Worm (Caenorhabditis elegans) whole organism, L2 larva: ENCODE results near the gene F59G1.8.

Source experiments
- C34F6.9 ChIP-seq: fragments of 150-350 bp; optimal IDR thresholded peaks from 2 replicates; lab custom pipeline; 2014; ENCODE audit warnings: missing biosample characterization, missing genetic modification characterization
- R02D3.7 ChIP-seq: fragments of 150-350 bp; optimal IDR thresholded peaks from 2 replicates; lab custom pipeline; 2014; ENCODE audit warnings: missing biosample characterization, missing genetic modification characterization
- Y55F3AM.14 ChIP-seq: fragments of 200-800 bp; sonication (Bioruptor generic); optimal IDR thresholded peaks from 2 replicates; lab custom pipeline; 2018; ENCODE audit warnings: mild to moderate bottlenecking, missing genetic modification characterization, missing compliant biosample characterization
- ZK546.5 ChIP-seq: sonication (generic microtip); optimal IDR thresholded peaks from 2 replicates; lab custom pipeline; 2017; ENCODE audit warnings: missing biosample characterization, missing genetic modification characterization
- ama-1 ChIP-seq: fragments of 150-350 bp; optimal IDR thresholded peaks from 2 replicates; lab custom pipeline; 2018; ENCODE audit warnings: inconsistent platforms
- blmp-1 ChIP-seq: sonication (generic microtip); optimal IDR thresholded peaks from 2 replicates; lab custom pipeline; 2017; ENCODE audit warnings: missing genetic modification characterization, mild to moderate bottlenecking, missing compliant biosample characterization, antibody characterized with exemption, moderate library complexity; ENCODE audit not compliant: insufficient read depth
- ceh-16 ChIP-seq: fragments of 150-350 bp; optimal IDR thresholded peaks from 2 replicates; lab custom pipeline; 2014; ENCODE audit warnings: missing biosample characterization, missing genetic modification characterization
- ceh-82 ChIP-seq: fragments of 150-350 bp; optimal IDR thresholded peaks from 2 replicates; lab custom pipeline; 2014; ENCODE audit warnings: missing biosample characterization, missing genetic modification characterization
- crh-2 ChIP-seq: sonication (generic microtip); optimal IDR thresholded peaks from 2 replicates; lab custom pipeline; 2017; ENCODE audit warnings: missing biosample characterization, missing genetic modification characterization
- dmd-4 ChIP-seq: sonication (generic microtip); optimal IDR thresholded peaks from 2 replicates; lab custom pipeline; 2017; ENCODE audit warnings: missing biosample characterization, missing genetic modification characterization
- elt-1 ChIP-seq: fragments of 150-350 bp; optimal IDR thresholded peaks from 2 replicates; lab custom pipeline; 2014; ENCODE audit warnings: missing biosample characterization, missing genetic modification characterization
- elt-3 ChIP-seq: sonication (generic microtip); optimal IDR thresholded peaks from 2 replicates; lab custom pipeline; 2017; ENCODE audit warnings: missing biosample characterization, missing genetic modification characterization
- fos-1 ChIP-seq: fragments of 150-350 bp; optimal IDR thresholded peaks from 2 replicates; lab custom pipeline; 2014; ENCODE audit warnings: missing biosample characterization, missing genetic modification characterization
- gmeb-1 ChIP-seq: fragments of 150-350 bp; optimal IDR thresholded peaks from 2 replicates; lab custom pipeline; 2014; ENCODE audit warnings: missing biosample characterization, missing genetic modification characterization
- lin-11 ChIP-seq: fragments of 150-350 bp; sonication (generic microtip); optimal IDR thresholded peaks from 2 replicates; lab custom pipeline; 2014; ENCODE audit warnings: missing biosample characterization, missing genetic modification characterization, inconsistent platforms, mixed read lengths
- lin-13 ChIP-seq: fragments of 150-350 bp; optimal IDR thresholded peaks from 2 replicates; lab custom pipeline; 2014; ENCODE audit warnings: missing biosample characterization, missing genetic modification reagents, missing genetic modification characterization
- lin-39 ChIP-seq: fragments of 150-350 bp; optimal IDR thresholded peaks from 2 replicates; lab custom pipeline; 2014; ENCODE audit warnings: missing biosample characterization, missing genetic modification reagents, missing genetic modification characterization
- lsy-2 ChIP-seq, 2 experiments: fragments of 150-350 bp in 1 of 2; sonication (generic microtip) in 1 of 2; optimal IDR thresholded peaks; 2 replicates each; lab custom pipeline; 2014 to 2017; ENCODE audit warnings: missing biosample characterization in 2 of 2, missing genetic modification characterization in 2 of 2
- mab-5 ChIP-seq: fragments of 150-350 bp; optimal IDR thresholded peaks from 2 replicates; lab custom pipeline; 2014; ENCODE audit warnings: missing biosample characterization, missing genetic modification characterization
- mbf-1 ChIP-seq: sonication (generic microtip); optimal IDR thresholded peaks from 2 replicates; lab custom pipeline; 2017; ENCODE audit warnings: missing biosample characterization, missing genetic modification characterization
- nhr-10 ChIP-seq: sonication (generic microtip); optimal IDR thresholded peaks from 2 replicates; lab custom pipeline; 2017; ENCODE audit warnings: missing biosample characterization, missing genetic modification characterization
- nhr-129 ChIP-seq: fragments of 150-350 bp; optimal IDR thresholded peaks from 2 replicates; lab custom pipeline; 2014; ENCODE audit warnings: missing biosample characterization, missing genetic modification characterization
- nhr-21 ChIP-seq: fragments of 150-350 bp; optimal IDR thresholded peaks from 2 replicates; lab custom pipeline; 2014; ENCODE audit warnings: missing biosample characterization, missing genetic modification characterization
- nhr-23 ChIP-seq: fragments of 150-350 bp; optimal IDR thresholded peaks from 2 replicates; lab custom pipeline; 2014; ENCODE audit warnings: missing biosample characterization, missing genetic modification reagents, missing genetic modification characterization
- nhr-237 ChIP-seq: fragments of 150-350 bp; optimal IDR thresholded peaks from 2 replicates; lab custom pipeline; 2014; ENCODE audit warnings: missing biosample characterization, missing genetic modification characterization
- nhr-25 ChIP-seq: fragments of 150-350 bp; sonication (generic microtip); optimal IDR thresholded peaks from 3 replicates; lab custom pipeline; 2014; ENCODE audit warnings: missing biosample characterization, missing genetic modification characterization
- nhr-6 ChIP-seq: fragments of 150-350 bp; optimal IDR thresholded peaks from 2 replicates; lab custom pipeline; 2014; ENCODE audit warnings: missing biosample characterization, missing genetic modification characterization
- nhr-77 ChIP-seq: fragments of 150-350 bp; optimal IDR thresholded peaks from 2 replicates; lab custom pipeline; 2014; ENCODE audit warnings: missing biosample characterization, missing genetic modification characterization
- peb-1 ChIP-seq: fragments of 150-350 bp; optimal IDR thresholded peaks from 2 replicates; lab custom pipeline; 2014; ENCODE audit warnings: missing biosample characterization, missing genetic modification characterization
- sem-4 ChIP-seq: fragments of 150-350 bp; optimal IDR thresholded peaks from 2 replicates; lab custom pipeline; 2014; ENCODE audit warnings: missing biosample characterization, missing genetic modification reagents, missing genetic modification characterization
- sma-3 ChIP-seq: sonication (generic microtip); optimal IDR thresholded peaks from 2 replicates; lab custom pipeline; 2016; ENCODE audit warnings: missing genetic modification reagents, missing genetic modification characterization, missing compliant biosample characterization
- unc-55 ChIP-seq: fragments of 150-350 bp; sonication (generic microtip); optimal IDR thresholded peaks from 3 replicates; lab custom pipeline; 2014; ENCODE audit warnings: missing biosample characterization, missing genetic modification reagents, missing genetic modification characterization
- unc-62 ChIP-seq: fragments of 150-350 bp; optimal IDR thresholded peaks from 2 replicates; lab custom pipeline; 2014; ENCODE audit warnings: missing biosample characterization, missing genetic modification reagents, missing genetic modification characterization
- zag-1 ChIP-seq: fragments of 150-350 bp; optimal IDR thresholded peaks from 2 replicates; lab custom pipeline; 2014; ENCODE audit warnings: missing biosample characterization, missing genetic modification characterization
- ztf-1 ChIP-seq: fragments of 200-800 bp; sonication (Bioruptor generic); conservative IDR thresholded peaks from 2 replicates; pipeline ENCODE4 v1.3.6; 2022; ENCODE audit warnings: missing genetic modification characterization, missing compliant biosample characterization
- ztf-11 ChIP-seq: sonication (generic microtip); optimal IDR thresholded peaks from 2 replicates; lab custom pipeline; 2017; ENCODE audit warnings: missing biosample characterization, missing genetic modification characterization
- ztf-4 ChIP-seq: fragments of 150-350 bp; optimal IDR thresholded peaks from 2 replicates; lab custom pipeline; 2014; ENCODE audit warnings: missing biosample characterization, missing genetic modification characterization

The F59G1.8 gene

ce11 chrII:5902139-5902538 is 4.2 kb upstream of the F59G1.8 start:
- TF ChIP-seq ceh-16 (tag; lab: Kevin White, UChicago) (no peak), nhr-21 (tag; lab: Kevin White, UChicago) (no peak), blmp-1 (tag; lab: Kevin White, UChicago) (no peak), nhr-77 (tag; lab: Kevin White, UChicago) (no peak), ama-1 (lab: Kevin White, UChicago) (no peak)

DNA sequence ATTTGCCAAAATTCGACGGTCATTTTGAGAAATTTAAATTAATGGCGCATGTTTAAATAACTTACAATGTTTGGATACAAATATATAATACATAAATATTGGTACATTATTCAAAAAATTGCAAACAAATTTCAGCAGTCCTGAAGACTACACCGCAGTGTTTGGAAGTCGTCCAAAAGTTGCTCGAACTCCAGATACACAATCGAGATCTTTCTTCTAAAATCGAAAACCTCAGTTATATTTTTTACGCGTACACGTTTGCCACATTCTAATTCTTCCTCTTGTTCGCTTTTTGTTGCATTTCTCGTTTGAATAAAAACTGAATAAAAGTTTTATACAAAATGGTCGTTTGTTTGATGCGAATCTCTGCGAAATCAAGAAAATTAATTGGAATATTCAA is 2.1 kb upstream of the F59G1.8 start, which contains the start of gene tsp-18:
Gene tsp-18 (plus strand): TSS at position 301 of the 400 bp plus-strand sequence.
- TF ChIP-seq elt-1 (tag; lab: Kevin White, UChicago) = no peak
- TF ChIP-seq, all 48 proteins: peak for 0

ce11 chrII:5907482-5907881 is 1.1 kb downstream of the F59G1.8 start, which contains the start of gene vps-35:
Gene vps-35 (plus strand): TSS chrII:5907816.
- TF ChIP-seq nhr-10 (tag; lab: Kevin White, UChicago) = no peak
- TF ChIP-seq R02D3.7 = no peak
- TF ChIP-seq ZK546.5 = no peak
- no peak for TF ChIP-seq lin-13 (GFP tag; lab: Kevin White, UChicago)
- no peak for TF ChIP-seq nhr-6 (tag; lab: Kevin White, UChicago)
- TF ChIP-seq ztf-1 (GFP tag; lab: Robert Waterston, UW) = no peak
- no peak for TF ChIP-seq sem-4 (tag; lab: Kevin White, UChicago)
- no peak for TF ChIP-seq lin-11 (tag; lab: Kevin White, UChicago)
- no peak for TF ChIP-seq ama-1 (lab: Kevin White, UChicago)
- TF ChIP-seq lsy-2 (tag; optimal IDR thresholded peaks at IDR 0.05; lab: Kevin White, UChicago) = peak in 1 of 2 experiments; percentile 53
- TF ChIP-seq nhr-129 (tag; lab: Kevin White, UChicago) = peak; percentile 57
- no peak for TF ChIP-seq Y55F3AM.14
- no peak for TF ChIP-seq zag-1
- no peak for TF ChIP-seq dmd-4 (tag; lab: Kevin White, UChicago)
- TF ChIP-seq mab-5 = no peak
- no peak for TF ChIP-seq nhr-25 (tag; lab: Kevin White, UChicago)
- TF ChIP-seq elt-3 (tag; lab: Kevin White, UChicago) = no peak
- TF ChIP-seq nhr-237 (tag; lab: Kevin White, UChicago) = no peak
- no peak for TF ChIP-seq sma-3 (GFP tag; lab: Kevin White, UChicago)
- peak; percentile 54 for TF ChIP-seq C34F6.9 (tag; lab: Kevin White, UChicago)
- TF ChIP-seq mbf-1 (tag; lab: Kevin White, UChicago) = no peak
- TF ChIP-seq nhr-23 (tag; lab: Kevin White, UChicago) = no peak
- TF ChIP-seq peb-1 (tag; lab: Kevin White, UChicago) = no peak
- no peak for TF ChIP-seq elt-1 (tag; lab: Kevin White, UChicago)
- TF ChIP-seq ztf-11 (tag; lab: Kevin White, UChicago) = no peak
- no peak for TF ChIP-seq lin-39 (tag; lab: Kevin White, UChicago)
- peak; percentile 57 for TF ChIP-seq unc-55 (GFP tag; lab: Kevin White, UChicago)
- peak; percentile 87 for TF ChIP-seq fos-1 (tag; lab: Kevin White, UChicago)
- no peak for TF ChIP-seq gmeb-1 (tag; lab: Kevin White, UChicago)
- no peak for TF ChIP-seq ztf-4
- TF ChIP-seq unc-62 = no peak
- TF ChIP-seq nhr-21 (tag; lab: Kevin White, UChicago) = no peak
- TF ChIP-seq crh-2 (tag; lab: Kevin White, UChicago) = peak; percentile 27
- TF ChIP-seq blmp-1 (tag; lab: Kevin White, UChicago) = no peak

- TF ChIP-seq nhr-77 (tag; lab: Kevin White, UChicago) (no peak), fos-1 (tag; lab: Kevin White, UChicago) (peak; percentile 53), gmeb-1 (tag; lab: Kevin White, UChicago) (no peak), ceh-82 (tag; lab: Kevin White, UChicago) (no peak), lin-13 (GFP tag; lab: Kevin White, UChicago) (peak; percentile 13), elt-1 (tag; lab: Kevin White, UChicago) (no peak)
These were observed 4.9 kb downstream of the F59G1.8 start, which contains the start of gene cgt-3 for ce11 chrII:5911274-5911673. Gene cgt-3 (plus strand): TSS chrII:5911324.
